Worm (Caenorhabditis elegans) whole organism, L3 larva: ENCODE results near the gene abhd-14.

ENCODE experiments used
- R02D3.7 ChIP-seq: fragments of 150-350 bp; optimal IDR thresholded peaks from 2 replicates; lab custom pipeline; 2014; ENCODE audit warnings: missing biosample characterization, missing genetic modification characterization
- egl-27 ChIP-seq: sonication (generic microtip); optimal IDR thresholded peaks from 4 replicates; lab custom pipeline; 2017; ENCODE audit warnings: missing biosample characterization, missing genetic modification reagents, missing genetic modification characterization
- fkh-10 ChIP-seq: sonication (generic microtip); optimal IDR thresholded peaks from 2 replicates; lab custom pipeline; 2017; ENCODE audit warnings: missing biosample characterization, missing genetic modification reagents, missing genetic modification characterization
- fos-1 ChIP-seq: fragments of 150-350 bp; optimal IDR thresholded peaks from 2 replicates; lab custom pipeline; 2014; ENCODE audit warnings: missing biosample characterization, missing genetic modification characterization
- lin-39 ChIP-seq: fragments of 150-350 bp; optimal IDR thresholded peaks from 2 replicates; lab custom pipeline; 2018; ENCODE audit warnings: missing biosample characterization, missing genetic modification reagents, missing genetic modification characterization
- nfya-1 ChIP-seq: sonication (generic microtip); optimal IDR thresholded peaks from 2 replicates; lab custom pipeline; 2017; ENCODE audit warnings: missing genetic modification characterization, mild to moderate bottlenecking, missing compliant biosample characterization, antibody characterized with exemption, moderate library complexity; ENCODE audit not compliant: insufficient read depth
- nhr-11 ChIP-seq: fragments of 150-350 bp; optimal IDR thresholded peaks from 2 replicates; lab custom pipeline; 2014; ENCODE audit warnings: missing biosample characterization, missing genetic modification characterization
- nhr-67 ChIP-seq: fragments of 150-350 bp; optimal IDR thresholded peaks from 2 replicates; lab custom pipeline; 2014; ENCODE audit warnings: missing biosample characterization, missing genetic modification characterization
- snpc-4 ChIP-seq: fragments of 150-350 bp; optimal IDR thresholded peaks from 2 replicates; lab custom pipeline; 2014; ENCODE audit warnings: missing biosample characterization, missing genetic modification characterization
- tbx-2 ChIP-seq: sonication (generic microtip); optimal IDR thresholded peaks from 2 replicates; lab custom pipeline; 2016; ENCODE audit warnings: mild to moderate bottlenecking, missing genetic modification characterization, missing compliant biosample characterization
- unc-62 ChIP-seq: fragments of 150-350 bp; sonication (generic microtip); optimal IDR thresholded peaks from 4 replicates; lab custom pipeline; 2014; ENCODE audit warnings: missing biosample characterization, missing genetic modification reagents, missing genetic modification characterization
- zag-1 ChIP-seq: fragments of 150-350 bp; optimal IDR thresholded peaks from 2 replicates; lab custom pipeline; 2014; ENCODE audit warnings: missing biosample characterization, missing genetic modification characterization
- ztf-11 ChIP-seq: fragments of 150-350 bp; optimal IDR thresholded peaks from 2 replicates; lab custom pipeline; 2014; ENCODE audit warnings: missing biosample characterization, missing genetic modification characterization

- TF ChIP-seq nfya-1 (tag; lab: Kevin White, UChicago) (no peak), fkh-10 (GFP tag; lab: Kevin White, UChicago) (no peak), nhr-11 (tag; lab: Kevin White, UChicago) (no peak), egl-27 (tag; lab: Kevin White, UChicago) (no peak), snpc-4 (tag; lab: Kevin White, UChicago) (no peak), lin-39 (tag; lab: Kevin White, UChicago) (no peak), tbx-2 (no peak), nhr-67 (no peak), unc-62 (GFP tag; lab: Kevin White, UChicago) (no peak), R02D3.7 (no peak), zag-1 (no peak), ztf-11 (tag; lab: Kevin White, UChicago) (no peak), fos-1 (tag; lab: Kevin White, UChicago) (no peak)
Measured at ce11 chrIV:1038516-1038915, 8.7 kb upstream of the abhd-14 start.
